Fruit fly (Drosophila melanogaster) whole organism, embryonic: Measurements from ENCODE around the gene CG45066.

Source experiments
- Bdp1 ChIP-seq: fragments of 200-800 bp; sonication (Bioruptor generic); optimal IDR thresholded peaks from 3 replicates; lab custom pipeline; 2016; ENCODE audit warnings: missing biosample characterization, missing genetic modification characterization
- CG10274 ChIP-seq: fragments of 200-800 bp; sonication (Bioruptor generic); optimal IDR thresholded peaks from 3 replicates; lab custom pipeline; 2017; ENCODE audit warnings: missing biosample characterization, mild to moderate bottlenecking, missing genetic modification characterization
- CG11456 ChIP-seq: fragments of 200-800 bp; sonication (Bioruptor generic); IDR thresholded peaks from 3 replicates; pipeline ENCODE4 v1.3.6; 2022; ENCODE audit warnings: missing biosample characterization, missing genetic modification characterization
- CG11723 ChIP-seq: fragments of 200-800 bp; sonication (Bioruptor generic); optimal IDR thresholded peaks from 2 replicates; lab custom pipeline; 2017; ENCODE audit warnings: missing biosample characterization, mild to moderate bottlenecking, missing genetic modification characterization
- CG12659 ChIP-seq: fragments of 200-800 bp; sonication (Bioruptor generic); optimal IDR thresholded peaks from 3 replicates; lab custom pipeline; 2017; ENCODE audit warnings: mild to moderate bottlenecking, missing biosample characterization, missing genetic modification reagents, missing genetic modification characterization
- CG13894 ChIP-seq: fragments of 200-800 bp; sonication (Bioruptor generic); optimal IDR thresholded peaks from 3 replicates; lab custom pipeline; 2018; ENCODE audit warnings: missing biosample characterization, mild to moderate bottlenecking, missing genetic modification characterization, moderate library complexity
- CG14441 ChIP-seq: fragments of 200-800 bp; sonication (Bioruptor generic); IDR thresholded peaks from 2 replicates; pipeline ENCODE4 v1.3.6; 2022; ENCODE audit warnings: missing biosample characterization, missing genetic modification characterization
- CG17568 ChIP-seq: fragments of 200-800 bp; sonication (Bioruptor generic); optimal IDR thresholded peaks from 2 replicates; lab custom pipeline; 2018; ENCODE audit warnings: missing biosample characterization, mild to moderate bottlenecking, missing genetic modification characterization, moderate library complexity
- CG34376 ChIP-seq: fragments of 200-800 bp; sonication (Bioruptor generic); optimal IDR thresholded peaks from 2 replicates; lab custom pipeline; 2018; ENCODE audit warnings: missing biosample characterization, mild to moderate bottlenecking, missing genetic modification characterization
- CG42726 ChIP-seq: fragments of 200-800 bp; sonication (Bioruptor generic); IDR thresholded peaks from 2 replicates; pipeline ENCODE4 v1.3.6; 2022; ENCODE audit warnings: missing biosample characterization, missing genetic modification characterization; ENCODE audit not compliant: partially characterized antibody
- CG6254 ChIP-seq: fragments of 200-800 bp; sonication (Bioruptor generic); optimal IDR thresholded peaks from 3 replicates; lab custom pipeline; 2017; ENCODE audit warnings: mild to moderate bottlenecking, missing biosample characterization, missing genetic modification reagents, missing genetic modification characterization
- CG6683 ChIP-seq: fragments of 200-800 bp; sonication (Bioruptor generic); optimal IDR thresholded peaks from 2 replicates; lab custom pipeline; 2017; ENCODE audit warnings: missing biosample characterization, mild to moderate bottlenecking, missing genetic modification characterization, missing genetic modification reagents
- CG7928 ChIP-seq: fragments of 200-800 bp; sonication (Bioruptor generic); optimal IDR thresholded peaks from 2 replicates; lab custom pipeline; 2017; ENCODE audit warnings: missing biosample characterization, mild to moderate bottlenecking, missing genetic modification characterization
- CG8089 ChIP-seq: fragments of 200-800 bp; sonication (Bioruptor generic); optimal IDR thresholded peaks from 3 replicates; lab custom pipeline; 2016; ENCODE audit warnings: missing biosample characterization, missing genetic modification characterization
- CG8290 ChIP-seq, 3 experiments: fragments of 200-800 bp; sonication (Bioruptor generic); optimal IDR thresholded peaks; 2 replicates each; lab custom pipeline; 2016 to 2019; ENCODE audit warnings: missing biosample characterization in 3 of 3, missing genetic modification characterization in 3 of 3, mild to moderate bottlenecking in 2 of 3, moderate library complexity in 1 of 3
- HLH4C ChIP-seq: fragments of 200-800 bp; sonication (Bioruptor generic); IDR thresholded peaks from 3 replicates; pipeline ENCODE4 v1.3.6; 2022; ENCODE audit warnings: missing biosample characterization, missing genetic modification characterization; ENCODE audit not compliant: partially characterized antibody
- Hand ChIP-seq: fragments of 200-800 bp; sonication (Bioruptor generic); optimal IDR thresholded peaks from 2 replicates; lab custom pipeline; 2017; ENCODE audit warnings: mild to moderate bottlenecking, missing biosample characterization, missing genetic modification reagents, missing genetic modification characterization
- HmgZ ChIP-seq: fragments of 200-800 bp; sonication (Bioruptor generic); optimal IDR thresholded peaks from 2 replicates; lab custom pipeline; 2018; ENCODE audit warnings: missing biosample characterization, mild to moderate bottlenecking, missing genetic modification characterization
- MESR4 ChIP-seq: fragments of 200-800 bp; sonication (Bioruptor generic); optimal IDR thresholded peaks from 2 replicates; lab custom pipeline; 2018; ENCODE audit warnings: missing biosample characterization, mild to moderate bottlenecking, missing genetic modification characterization, moderate library complexity
- MTF-1 ChIP-seq: fragments of 200-800 bp; sonication (Bioruptor generic); optimal IDR thresholded peaks from 2 replicates; lab custom pipeline; 2018; ENCODE audit warnings: missing biosample characterization, mild to moderate bottlenecking, missing genetic modification characterization, borderline replicate concordance
- Max ChIP-seq: fragments of 200-800 bp; sonication (Bioruptor generic); optimal IDR thresholded peaks from 2 replicates; lab custom pipeline; 2016; ENCODE audit warnings: missing biosample characterization, mild to moderate bottlenecking, missing genetic modification characterization
- PHDP ChIP-seq: fragments of 200-800 bp; sonication (Bioruptor generic); optimal IDR thresholded peaks from 3 replicates; lab custom pipeline; 2018; ENCODE audit warnings: missing biosample characterization, mild to moderate bottlenecking, missing genetic modification characterization, moderate library complexity
- Ravus ChIP-seq: fragments of 200-800 bp; sonication (Bioruptor generic); IDR thresholded peaks from 2 replicates; pipeline ENCODE4 v1.3.6; 2022; ENCODE audit warnings: missing biosample characterization, missing genetic modification characterization
- Rx ChIP-seq: fragments of 200-800 bp; sonication (Bioruptor generic); IDR thresholded peaks from 2 replicates; pipeline ENCODE4 v1.3.6; 2022; ENCODE audit warnings: missing biosample characterization, missing genetic modification characterization
- Stat92E ChIP-seq, 3 experiments: fragments of >200 bp in 2 of 3; fragments of 200-800 bp in 1 of 3; sonication (Bioruptor generic) in 1 of 3; optimal IDR thresholded peaks; 2 replicates each; lab custom pipeline; 2017 to 2019; ENCODE audit warnings: missing biosample characterization in 3 of 3, missing genetic modification characterization in 3 of 3, mild to moderate bottlenecking in 1 of 3, moderate library complexity in 1 of 3
- Xbp1 ChIP-seq: fragments of 200-800 bp; sonication (Bioruptor generic); optimal IDR thresholded peaks from 3 replicates; lab custom pipeline; 2016; ENCODE audit warnings: missing biosample characterization, mild to moderate bottlenecking, missing genetic modification characterization
- Xrp1 ChIP-seq: fragments of 200-800 bp; sonication (Bioruptor generic); IDR thresholded peaks from 2 replicates; pipeline ENCODE4 v1.3.6; 2022; ENCODE audit warnings: missing biosample characterization, missing genetic modification characterization
- bab2 ChIP-seq: fragments of 200-800 bp; sonication (Bioruptor generic); optimal IDR thresholded peaks from 2 replicates; lab custom pipeline; 2016; ENCODE audit warnings: missing biosample characterization, missing genetic modification characterization
- chif ChIP-seq, 2 experiments: fragments of 200-800 bp; sonication (Bioruptor generic); optimal IDR thresholded peaks; 3 replicates each; lab custom pipeline; 2016; ENCODE audit warnings: missing biosample characterization in 2 of 2, missing genetic modification characterization in 2 of 2
- chm ChIP-seq: fragments of 200-800 bp; sonication (Bioruptor generic); IDR thresholded peaks from 2 replicates; pipeline ENCODE4 v1.3.6; 2022; ENCODE audit warnings: missing biosample characterization, missing genetic modification characterization
- crol ChIP-seq: fragments of 200-800 bp; sonication (Bioruptor generic); IDR thresholded peaks from 2 replicates; pipeline ENCODE4 v1.3.6; 2022; ENCODE audit warnings: missing biosample characterization, missing genetic modification characterization
- en ChIP-seq: fragments of 200-800 bp; sonication (Bioruptor generic); optimal IDR thresholded peaks from 2 replicates; lab custom pipeline; 2016; ENCODE audit warnings: missing biosample characterization, missing genetic modification characterization
- exex ChIP-seq: fragments of 200-800 bp; sonication (Bioruptor generic); optimal IDR thresholded peaks from 4 replicates; lab custom pipeline; 2018; ENCODE audit warnings: missing biosample characterization, mild to moderate bottlenecking, missing genetic modification characterization, moderate library complexity
- fu2 ChIP-seq: fragments of 200-800 bp; sonication (Bioruptor generic); optimal IDR thresholded peaks from 2 replicates; lab custom pipeline; 2016; ENCODE audit warnings: missing biosample characterization, missing genetic modification characterization
- lab ChIP-seq: fragments of 200-800 bp; sonication (Bioruptor generic); optimal IDR thresholded peaks from 3 replicates; lab custom pipeline; 2017; ENCODE audit warnings: missing biosample characterization, missing genetic modification characterization, mild to moderate bottlenecking, moderate library complexity, missing genetic modification reagents
- maf-S ChIP-seq: fragments of 200-800 bp; sonication (Bioruptor generic); optimal IDR thresholded peaks from 2 replicates; lab custom pipeline; 2016; ENCODE audit warnings: missing biosample characterization, missing genetic modification characterization
- mam ChIP-seq: fragments of 200-800 bp; sonication (Bioruptor generic); optimal IDR thresholded peaks from 3 replicates; lab custom pipeline; 2016; ENCODE audit warnings: missing biosample characterization, missing genetic modification characterization
- odd ChIP-seq: fragments of 200-800 bp; sonication (Bioruptor generic); optimal IDR thresholded peaks from 2 replicates; lab custom pipeline; 2017; ENCODE audit warnings: missing biosample characterization, mild to moderate bottlenecking, missing genetic modification characterization
- onecut ChIP-seq: fragments of 200-800 bp; sonication (Bioruptor generic); IDR thresholded peaks from 2 replicates; pipeline ENCODE4 v1.3.6; 2022; ENCODE audit warnings: missing biosample characterization, missing genetic modification characterization
- org-1 ChIP-seq: fragments of 200-800 bp; sonication (Bioruptor generic); optimal IDR thresholded peaks from 2 replicates; lab custom pipeline; 2017; ENCODE audit warnings: missing biosample characterization, missing genetic modification characterization
- pb ChIP-seq: fragments of 200-800 bp; sonication (Bioruptor generic); optimal IDR thresholded peaks from 3 replicates; lab custom pipeline; 2016; ENCODE audit warnings: missing biosample characterization, missing genetic modification characterization
- sens ChIP-seq: fragments of 200-800 bp; sonication (Bioruptor generic); peaks from one replicate; lab custom pipeline; 2016; ENCODE audit warnings: missing biosample characterization, missing genetic modification characterization
- sens-2 ChIP-seq: fragments of 200-800 bp; sonication (Bioruptor generic); IDR thresholded peaks from 2 replicates; pipeline ENCODE4 v1.3.6; 2022; ENCODE audit warnings: missing biosample characterization, missing genetic modification characterization
- slbo ChIP-seq: fragments of 200-800 bp; sonication (Bioruptor generic); IDR thresholded peaks from 2 replicates; pipeline ENCODE4 v1.3.6; 2022; ENCODE audit warnings: missing biosample characterization, missing genetic modification characterization
- sug ChIP-seq: fragments of 200-800 bp; optimal IDR thresholded peaks from 2 replicates; lab custom pipeline; 2019; ENCODE audit warnings: missing biosample characterization, mild to moderate bottlenecking, missing genetic modification characterization, moderate library complexity
- tll ChIP-seq, 2 experiments: fragments of 200-800 bp in 1 of 2; fragments of >200 bp in 1 of 2; sonication (Bioruptor generic) in 1 of 2; optimal IDR thresholded peaks; 2 replicates each; lab custom pipeline; 2017 to 2019; ENCODE audit warnings: missing biosample characterization in 2 of 2, missing genetic modification characterization in 2 of 2, mild to moderate bottlenecking in 1 of 2, moderate library complexity in 1 of 2
- tx ChIP-seq: fragments of 200-800 bp; sonication (Bioruptor generic); optimal IDR thresholded peaks from 2 replicates; lab custom pipeline; 2016; ENCODE audit warnings: missing biosample characterization, missing genetic modification characterization

The CG45066 gene

dm6 chr3L:3142516-3143382 is 31.7 kb upstream of the CG45066 start (continued):
- no peak for TF ChIP-seq org-1 (GFP tag; lab: Kevin White, UChicago)
- no peak for TF ChIP-seq CG6254
- TF ChIP-seq slbo (GFP tag; lab: Robert Waterston, UW), result no peak
- no peak for TF ChIP-seq CG6683 (GFP tag; lab: Kevin White, UChicago)
- TF ChIP-seq CG42726 (GFP tag; lab: Robert Waterston, UW), result no peak
- TF ChIP-seq HLH4C (GFP tag; lab: Robert Waterston, UW), result 0 out of 3 replicates have a peak, but pooled peaks have one; percentile 16
- 0 out of 2 replicates have a peak, but pooled peaks have one; percentile 14 for TF ChIP-seq chm (GFP tag; lab: Robert Waterston, UW)
- peak; percentile 8 for TF ChIP-seq lab (GFP tag; lab: Kevin White, UChicago)
- TF ChIP-seq CG8290 (GFP tag; optimal IDR thresholded peaks at IDR 0.05; lab: Kevin White, UChicago), result no peak
- peak in 1 of 2 experiments; percentile 17 for TF ChIP-seq CG8290 (tag; optimal IDR thresholded peaks at IDR 0.05; lab: Kevin White, UChicago)
- no peak for TF ChIP-seq bab2
- TF ChIP-seq CG7928 (GFP tag; lab: Kevin White, UChicago), result no peak
- peak; percentile 1 for TF ChIP-seq CG17568 (GFP tag; lab: Kevin White, UChicago)
- no peak for TF ChIP-seq chif (GFP tag; optimal IDR thresholded peaks at IDR 0.05; lab: Kevin White, UChicago)
- peak; percentile 78 for TF ChIP-seq CG34376 (GFP tag; lab: Kevin White, UChicago)
- no peak for TF ChIP-seq Ravus (GFP tag; lab: Robert Waterston, UW)
- TF ChIP-seq CG12659 (GFP tag; lab: Kevin White, UChicago), result no peak
- TF ChIP-seq Xrp1, result no peak
- no peak for TF ChIP-seq en (GFP tag; lab: Kevin White, UChicago)
- TF ChIP-seq CG10274 (GFP tag; lab: Kevin White, UChicago), result no peak
- TF ChIP-seq CG8089, result no peak
- TF ChIP-seq HmgZ, result peak; percentile 5
- 0 out of 2 replicates have a peak, but pooled peaks have one; percentile 14 for TF ChIP-seq Rx (GFP tag; lab: Robert Waterston, UW)
- no peak for TF ChIP-seq fu2 (GFP tag; lab: Kevin White, UChicago)
- TF ChIP-seq MTF-1 (GFP tag; lab: Kevin White, UChicago), result no peak
- no peak for TF ChIP-seq tll (GFP tag; optimal IDR thresholded peaks at IDR 0.05; lab: Kevin White, UChicago)
- no peak for TF ChIP-seq mam (GFP tag; lab: Kevin White, UChicago)
- no peak for TF ChIP-seq odd (GFP tag; lab: Kevin White, UChicago)
- no peak for TF ChIP-seq sens-2 (GFP tag; lab: Robert Waterston, UW)
- TF ChIP-seq CG11456, result no peak
- peak; percentile 73 for TF ChIP-seq MESR4
- TF ChIP-seq Max (GFP tag; lab: Kevin White, UChicago), result no peak
- no peak for TF ChIP-seq tx (GFP tag; lab: Kevin White, UChicago)
- TF ChIP-seq maf-S (GFP tag; lab: Kevin White, UChicago), result no peak
- no peak for TF ChIP-seq Bdp1 (GFP tag; lab: Kevin White, UChicago)
- 0 out of 2 replicates have a peak, but pooled peaks have one; percentile 12 for TF ChIP-seq CG14441 (GFP tag; lab: Robert Waterston, UW)
- TF ChIP-seq sens, result no peak
- no peak for TF ChIP-seq Hand (GFP tag; lab: Kevin White, UChicago)
- TF ChIP-seq CG13894 (tag; lab: Kevin White, UChicago), result peak; percentile 19
- peak; percentile 64 for TF ChIP-seq exex
- TF ChIP-seq Stat92E (GFP tag; optimal IDR thresholded peaks at IDR 0.05; lab: Kevin White, UChicago), result no peak
- no peak for TF ChIP-seq PHDP (tag; lab: Kevin White, UChicago)
- TF ChIP-seq sug, result peak; percentile 57
- TF ChIP-seq CG11723 (GFP tag; lab: Kevin White, UChicago), result no peak
- TF ChIP-seq Xbp1 (GFP tag; lab: Kevin White, UChicago), result peak; percentile 57
- no peak for TF ChIP-seq onecut (GFP tag; lab: Robert Waterston, UW)
- TF ChIP-seq crol (GFP tag; lab: Robert Waterston, UW), result peak; percentile 47; the same call in 1 of the 2 replicates
- TF ChIP-seq pb (GFP tag; lab: Kevin White, UChicago), result no peak
